Fruit fly (Drosophila melanogaster): ENCODE data around the gene CG12885.
A peak's percentile ranks its signal among the peaks of the same experiment; 100 is the strongest.

CG12885 gene

DNA sequence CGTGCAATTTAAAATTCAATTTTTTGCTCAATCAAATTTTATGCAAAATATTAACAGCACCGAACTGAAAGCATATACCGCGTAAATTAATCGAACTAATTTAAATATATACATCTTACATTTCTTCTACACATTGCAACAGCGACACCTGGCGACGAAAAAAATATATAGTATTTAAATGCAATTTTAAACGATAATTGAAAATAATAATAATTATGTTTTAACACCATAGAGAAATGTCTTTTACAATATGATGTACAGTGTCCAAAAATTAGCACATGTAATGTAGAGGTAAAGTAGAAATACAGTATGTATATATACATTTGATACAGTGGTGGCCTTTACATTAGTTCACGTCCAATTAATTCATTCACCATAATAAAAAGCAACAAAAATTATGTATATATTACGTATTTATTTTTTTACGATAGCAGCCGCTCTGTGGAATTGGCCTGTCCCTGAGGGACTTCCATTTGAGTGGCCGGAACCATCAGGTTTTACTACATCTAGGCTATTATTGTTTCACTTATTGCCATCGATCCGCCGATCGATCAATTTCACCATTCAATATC, 26.8 kb downstream of the CG12885 start (continued):
- TF ChIP-seq CkIIα-i1 (GFP tag; IDR thresholded peaks at IDR 0.05): no peak
- no peak for TF ChIP-seq kay (GFP tag; optimal IDR thresholded peaks at IDR 0.05)
- no peak for TF ChIP-seq cad (GFP tag; optimal IDR thresholded peaks at IDR 0.05)
- peak; percentile 9 for TF ChIP-seq Ssrp (tag; optimal IDR thresholded peaks at IDR 0.05)
- no peak for TF ChIP-seq gce (GFP tag; IDR thresholded peaks at IDR 0.05)
- no peak for TF ChIP-seq bsh (GFP tag; optimal IDR thresholded peaks at IDR 0.05)
- no peak for TF ChIP-seq vfl (GFP tag; optimal IDR thresholded peaks at IDR 0.05)
- TF ChIP-seq YL-1 (GFP tag; optimal IDR thresholded peaks at IDR 0.05): no peak
- TF ChIP-seq CG10431 (GFP tag; optimal IDR thresholded peaks at IDR 0.05): no peak
- TF ChIP-seq Taf1 (GFP tag; IDR thresholded peaks at IDR 0.05): no peak
- TF ChIP-seq CG9932 (GFP tag; IDR thresholded peaks at IDR 0.05): peak; percentile 23; the same call in 1 of the 2 replicates
- TF ChIP-seq bbx (GFP tag; IDR thresholded peaks at IDR 0.05; ENCODE audit: partially characterized antibody): peak; percentile 44; the same call in 1 of the 2 replicates
- no peak for TF ChIP-seq MESR4 (GFP tag; optimal IDR thresholded peaks at IDR 0.05)
- TF ChIP-seq org-1 (GFP tag; optimal IDR thresholded peaks at IDR 0.05): no peak
- no peak for TF ChIP-seq PHDP (tag; optimal IDR thresholded peaks at IDR 0.05)
- TF ChIP-seq klu (GFP tag; IDR thresholded peaks at IDR 0.05): no peak
- no peak for TF ChIP-seq CG13894 (tag; optimal IDR thresholded peaks at IDR 0.05)
- no peak for TF ChIP-seq fd96Cb (tag; optimal IDR thresholded peaks at IDR 0.05)
- no peak for TF ChIP-seq tgo (GFP tag; IDR thresholded peaks at IDR 0.05)
- no peak for TF ChIP-seq CG2116 (GFP tag; optimal IDR thresholded peaks at IDR 0.05)
- no peak for TF ChIP-seq ssp (GFP tag; IDR thresholded peaks at IDR 0.05)
- TF ChIP-seq CG7271 (tag; optimal IDR thresholded peaks at IDR 0.05): no peak
- TF ChIP-seq Ptx1 (GFP tag; IDR thresholded peaks at IDR 0.05): peak; percentile 40; the same call in 1 of the 2 replicates
- TF ChIP-seq inv (GFP tag; IDR thresholded peaks at IDR 0.05; ENCODE audit: partially characterized antibody): peak; percentile 40; the same call in 1 of the 2 replicates
- no peak for TF ChIP-seq Dip3 (GFP tag; optimal IDR thresholded peaks at IDR 0.05)
- TF ChIP-seq exex (tag; optimal IDR thresholded peaks at IDR 0.05): no peak
- no peak for TF ChIP-seq CG11723 (GFP tag; optimal IDR thresholded peaks at IDR 0.05)
- TF ChIP-seq CG16813 (GFP tag; IDR thresholded peaks at IDR 0.05; ENCODE audit: partially characterized antibody): peak; percentile 72
- TF ChIP-seq lbe (GFP tag; optimal IDR thresholded peaks at IDR 0.05): no peak
- no peak for TF ChIP-seq dmrt11E (tag; optimal IDR thresholded peaks at IDR 0.05)
- TF ChIP-seq tap (tag; optimal IDR thresholded peaks at IDR 0.05): no peak
- TF ChIP-seq CG6272 (GFP tag; IDR thresholded peaks at IDR 0.05): no peak
- no peak for TF ChIP-seq repo (GFP tag; optimal IDR thresholded peaks at IDR 0.05)
- TF ChIP-seq HLH3B (GFP tag; IDR thresholded peaks at IDR 0.05): no peak
- no peak for TF ChIP-seq CG15011 (GFP tag; optimal IDR thresholded peaks at IDR 0.05)
- TF ChIP-seq HLH4C (GFP tag; IDR thresholded peaks at IDR 0.05; ENCODE audit: partially characterized antibody): no peak
- TF ChIP-seq usp (GFP tag; optimal IDR thresholded peaks at IDR 0.05): no peak
- TF ChIP-seq Tbp (GFP tag; optimal IDR thresholded peaks at IDR 0.05): no peak
- no peak for TF ChIP-seq sisA (GFP tag; IDR thresholded peaks at IDR 0.05)
- no peak; the same call in 2 of the 3 replicates for TF ChIP-seq CG11560 (tag; IDR thresholded peaks at IDR 0.05)
- TF ChIP-seq Rfx (GFP tag; IDR thresholded peaks at IDR 0.05): peak; percentile 23; the same call in 1 of the 2 replicates
- no peak for TF ChIP-seq CG8089 (GFP tag; optimal IDR thresholded peaks at IDR 0.05)
- peak; percentile 91 for TF ChIP-seq CTCF (GFP tag; optimal IDR thresholded peaks at IDR 0.05)
- no peak for TF ChIP-seq Sin3A (optimal IDR thresholded peaks at IDR 0.05)
- peak; percentile 22 for TF ChIP-seq pita (GFP tag; optimal IDR thresholded peaks at IDR 0.05)
- TF ChIP-seq amos (GFP tag; IDR thresholded peaks at IDR 0.05; ENCODE audit: partially characterized antibody): peak; percentile 69
- TF ChIP-seq CG15073 (GFP tag; optimal IDR thresholded peaks at IDR 0.05): peak; percentile 96
- no peak for TF ChIP-seq cas (GFP tag; IDR thresholded peaks at IDR 0.05)
- TF ChIP-seq Dip2 (GFP tag; IDR thresholded peaks at IDR 0.05): no peak
- no peak for TF ChIP-seq NFAT (GFP tag; IDR thresholded peaks at IDR 0.05)
- TF ChIP-seq CG7963 (GFP tag; IDR thresholded peaks at IDR 0.05; ENCODE audit: partially characterized antibody): 0 out of 3 replicates have a peak, but pooled peaks have one; percentile 14
- peak; percentile 58 for TF ChIP-seq sens (GFP tag)
